Worm (Caenorhabditis elegans): ENCODE results near the gene ZK470.4.

DNA sequence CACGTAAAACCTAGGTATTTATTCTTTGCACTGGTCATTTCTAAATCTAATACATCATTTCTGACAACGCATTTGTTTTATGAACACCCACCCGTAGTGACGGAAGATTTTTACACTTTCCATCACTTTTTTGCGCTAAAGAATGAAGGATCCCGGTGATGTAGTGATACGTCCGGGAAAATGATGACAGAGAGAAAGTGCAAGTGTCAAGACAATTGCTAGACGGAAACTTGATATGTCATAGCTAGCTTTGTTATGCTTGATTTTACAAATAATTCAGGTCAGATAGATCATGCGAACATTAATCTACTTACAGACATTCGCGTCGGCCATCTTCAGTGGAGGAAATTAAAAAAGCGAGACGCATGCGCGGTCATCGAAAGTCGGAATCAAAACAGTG lies 29.6 kb downstream of the ZK470.4 start:
- TF ChIP-seq scrt-1 (GFP tag; IDR thresholded peaks at IDR 0.05) = no peak
- TF ChIP-seq sea-1 (GFP tag; conservative IDR thresholded peaks at IDR 0.05) = no peak
- TF ChIP-seq ceh-13 (GFP tag; optimal IDR thresholded peaks at IDR 0.05) = no peak
- no peak for TF ChIP-seq B0310.2 (tag; optimal IDR thresholded peaks at IDR 0.05)
- TF ChIP-seq F13C5.2 (tag; optimal IDR thresholded peaks at IDR 0.05) = no peak
- no peak for TF ChIP-seq ama-1 (optimal IDR thresholded peaks at IDR 0.05)
- TF ChIP-seq ceh-36 (tag; optimal IDR thresholded peaks at IDR 0.05) = no peak
- TF ChIP-seq tbx-37 (GFP tag; conservative IDR thresholded peaks at IDR 0.05) = no peak
- no peak for TF ChIP-seq hnd-1 (tag; optimal IDR thresholded peaks at IDR 0.05)
- TF ChIP-seq tbx-11 (GFP tag; IDR thresholded peaks at IDR 0.05) = no peak
- TF ChIP-seq hmbx-1 (tag; optimal IDR thresholded peaks at IDR 0.05) = no peak
- no peak for TF ChIP-seq flt-1 (GFP tag; IDR thresholded peaks at IDR 0.05)
